Fruit fly (Drosophila melanogaster): ENCODE data around the gene ZC3H3.

ZC3H3 gene

DNA sequence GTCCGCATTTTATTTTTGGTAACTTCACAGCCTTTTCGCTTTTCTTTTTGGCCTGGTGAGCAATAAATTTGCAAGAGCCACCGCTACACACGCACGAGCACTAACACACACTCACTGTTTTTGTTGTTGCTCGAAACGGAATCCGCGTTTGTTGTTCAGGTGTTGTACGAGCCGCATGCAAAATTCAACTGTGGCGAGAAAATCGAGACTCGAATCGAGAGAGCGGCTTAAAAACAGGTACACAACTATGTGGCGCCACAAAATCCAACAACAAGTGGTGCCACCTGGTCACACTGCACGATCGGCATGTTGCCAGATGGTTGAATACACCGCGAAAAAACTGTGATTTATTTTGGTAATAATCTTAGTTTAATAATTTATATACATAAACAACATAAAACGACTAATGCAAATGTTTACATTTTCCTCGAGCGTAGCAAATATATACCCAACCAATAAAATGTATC, 2.6 kb downstream of the ZC3H3 start, which contains the start of gene CG43163 (continued):
- TF ChIP-seq Mad (GFP tag; optimal IDR thresholded peaks at IDR 0.05): peak; percentile 75
- no peak for TF ChIP-seq disco-r (GFP tag; optimal IDR thresholded peaks at IDR 0.05)
- TF ChIP-seq cas (GFP tag; IDR thresholded peaks at IDR 0.05): no peak
- TF ChIP-seq Ravus (GFP tag; IDR thresholded peaks at IDR 0.05): no peak
- TF ChIP-seq MESR4 (GFP tag; optimal IDR thresholded peaks at IDR 0.05): peak; percentile 56
- no peak for TF ChIP-seq CG7963 (GFP tag; IDR thresholded peaks at IDR 0.05; ENCODE audit: partially characterized antibody)
- peak; percentile 65 for TF ChIP-seq Fer1 (GFP tag; optimal IDR thresholded peaks at IDR 0.05)
- peak; percentile 22 for TF ChIP-seq bab2 (GFP tag; optimal IDR thresholded peaks at IDR 0.05)
- TF ChIP-seq CG14050 (GFP tag; IDR thresholded peaks at IDR 0.05): peak; percentile 30; the same call in 1 of the 3 replicates
- peak; percentile 77 for TF ChIP-seq sob (GFP tag; IDR thresholded peaks at IDR 0.05)
- no peak for TF ChIP-seq CkIIα-i1 (GFP tag; IDR thresholded peaks at IDR 0.05)
- TF ChIP-seq CG1024 (GFP tag; IDR thresholded peaks at IDR 0.05): peak; percentile 58; the same call in 1 of the 2 replicates
- TF ChIP-seq Taf1 (GFP tag; IDR thresholded peaks at IDR 0.05): peak; percentile 29; the same call in 1 of the 2 replicates
- peak; percentile 70 for TF ChIP-seq tin (GFP tag; optimal IDR thresholded peaks at IDR 0.05)
- TF ChIP-seq CG10979 (tag; optimal IDR thresholded peaks at IDR 0.05): peak; percentile 71
- no peak for TF ChIP-seq pan (optimal IDR thresholded peaks at IDR 0.05)
- peak in 1 of 2 experiments; percentile 71 for TF ChIP-seq pan (GFP tag; optimal IDR thresholded peaks at IDR 0.05 in 1 of 2, IDR thresholded peaks at IDR 0.05 in 1 of 2)
- peak; percentile 62 for TF ChIP-seq CG17359 (tag; optimal IDR thresholded peaks at IDR 0.05)
- TF ChIP-seq Spps (tag; optimal IDR thresholded peaks at IDR 0.05): peak; percentile 45
- no peak for TF ChIP-seq CG4328 (GFP tag; optimal IDR thresholded peaks at IDR 0.05)
- no peak for TF ChIP-seq CG15073 (GFP tag; optimal IDR thresholded peaks at IDR 0.05)
- TF ChIP-seq CG6765 (GFP tag; optimal IDR thresholded peaks at IDR 0.05): peak; percentile 24
- TF ChIP-seq HLH3B (GFP tag; IDR thresholded peaks at IDR 0.05): peak; percentile 53; the same call in 1 of the 2 replicates
- TF ChIP-seq Lim3 (GFP tag; IDR thresholded peaks at IDR 0.05): no peak
- TF ChIP-seq CTCF (GFP tag; optimal IDR thresholded peaks at IDR 0.05): peak; percentile 73
- TF ChIP-seq CG12659 (GFP tag; optimal IDR thresholded peaks at IDR 0.05): peak; percentile 83
- TF ChIP-seq ham (GFP tag; IDR thresholded peaks at IDR 0.05): no peak
- TF ChIP-seq CG4617 (GFP tag; optimal IDR thresholded peaks at IDR 0.05; ENCODE audit: borderline replicate concordance): peak; percentile 42
- TF ChIP-seq fd96Cb (tag; optimal IDR thresholded peaks at IDR 0.05): peak; percentile 50
- TF ChIP-seq Scr (GFP tag; IDR thresholded peaks at IDR 0.05; ENCODE audit: partially characterized antibody): no peak
- TF ChIP-seq Oaz (GFP tag; IDR thresholded peaks at IDR 0.05): no peak
- peak; percentile 41; the same call in 1 of the 2 replicates for TF ChIP-seq rib (GFP tag; IDR thresholded peaks at IDR 0.05)
- peak; percentile 58 for TF ChIP-seq CG15601 (tag; optimal IDR thresholded peaks at IDR 0.05)
- peak; percentile 35 for TF ChIP-seq CG6272 (GFP tag; IDR thresholded peaks at IDR 0.05)
- no peak for TF ChIP-seq ash1 (GFP tag; optimal IDR thresholded peaks at IDR 0.05)
- peak; percentile 52 for TF ChIP-seq NfI (GFP tag; optimal IDR thresholded peaks at IDR 0.05)
- TF ChIP-seq CG3995 (GFP tag; optimal IDR thresholded peaks at IDR 0.05): no peak
- TF ChIP-seq gem (tag; optimal IDR thresholded peaks at IDR 0.05): peak; percentile 86
- peak; percentile 7 for TF ChIP-seq Myb (GFP tag; optimal IDR thresholded peaks at IDR 0.05)
- TF ChIP-seq Dek (tag; optimal IDR thresholded peaks at IDR 0.05): peak; percentile 68
- no peak for TF ChIP-seq btn (GFP tag; optimal IDR thresholded peaks at IDR 0.05)
- TF ChIP-seq CG9817 (tag; optimal IDR thresholded peaks at IDR 0.05): peak; percentile 41
- no peak for TF ChIP-seq CG1792 (GFP tag; optimal IDR thresholded peaks at IDR 0.05)
- TF ChIP-seq CG1832 (GFP tag; optimal IDR thresholded peaks at IDR 0.05): no peak
- no peak for TF ChIP-seq Neu2 (GFP tag; optimal IDR thresholded peaks at IDR 0.05; ENCODE audit: borderline replicate concordance)
- no peak for TF ChIP-seq CG11504 (tag; optimal IDR thresholded peaks at IDR 0.05)
- TF ChIP-seq Dbx (GFP tag; IDR thresholded peaks at IDR 0.05): peak; percentile 61; the same call in 1 of the 3 replicates
- TF ChIP-seq CG2199 (GFP tag; IDR thresholded peaks at IDR 0.05): peak; percentile 42; the same call in 1 of the 3 replicates
- peak; percentile 44; the same call in 1 of the 2 replicates for TF ChIP-seq onecut (GFP tag; IDR thresholded peaks at IDR 0.05)
- TF ChIP-seq Doc3 (GFP tag; IDR thresholded peaks at IDR 0.05; ENCODE audit: partially characterized antibody): no peak
- no peak for TF ChIP-seq CG6813 (GFP tag; optimal IDR thresholded peaks at IDR 0.05)
